Worm (Caenorhabditis elegans) whole organism, L1 larva: ENCODE measurements around the gene col-152.

ENCODE experiments used
- alr-1 ChIP-seq: fragments of 200-800 bp; sonication (Bioruptor generic); optimal IDR thresholded peaks from 2 replicates; lab custom pipeline; 2018; ENCODE audit warnings: borderline replicate concordance, mild to moderate bottlenecking, missing genetic modification characterization, missing compliant biosample characterization
- aly-2 ChIP-seq: fragments of 150-350 bp; optimal IDR thresholded peaks from 2 replicates; lab custom pipeline; 2014; ENCODE audit warnings: missing biosample characterization, missing genetic modification characterization
- ama-1 ChIP-seq: fragments of 150-350 bp; optimal IDR thresholded peaks from 2 replicates; lab custom pipeline; 2014
- ceh-63 ChIP-seq: fragments of 200-800 bp; sonication (Bioruptor generic); optimal IDR thresholded peaks from 2 replicates; lab custom pipeline; 2018; ENCODE audit warnings: mild to moderate bottlenecking, missing genetic modification characterization, missing compliant biosample characterization
- lin-35 ChIP-seq, 2 experiments: fragments of 150-350 bp; optimal IDR thresholded peaks; 2 replicates each; lab custom pipeline; 2014; ENCODE audit warnings: missing biosample characterization in 2 of 2, missing genetic modification characterization in 2 of 2, missing genetic modification reagents in 2 of 2
- lin-39 ChIP-seq: fragments of 150-350 bp; optimal IDR thresholded peaks from 2 replicates; lab custom pipeline; 2014; ENCODE audit warnings: missing biosample characterization, missing genetic modification reagents, missing genetic modification characterization
- nhr-71 ChIP-seq: sonication (generic microtip); optimal IDR thresholded peaks from 2 replicates; lab custom pipeline; 2016; ENCODE audit warnings: mild to moderate bottlenecking, missing genetic modification characterization, moderate library complexity, missing compliant biosample characterization
- nhr-85 ChIP-seq: sonication (generic microtip); peaks from one replicate; lab custom pipeline; 2016; ENCODE audit warnings: missing genetic modification characterization, inconsistent platforms, missing compliant biosample characterization
- rnt-1 ChIP-seq: sonication (generic microtip); optimal IDR thresholded peaks from 2 replicates; lab custom pipeline; 2016; ENCODE audit warnings: mild to moderate bottlenecking, missing genetic modification characterization, moderate library complexity, missing compliant biosample characterization
- tlp-1 ChIP-seq: fragments of 150-350 bp; optimal IDR thresholded peaks from 2 replicates; lab custom pipeline; 2014; ENCODE audit warnings: missing biosample characterization, missing genetic modification characterization

DNA sequence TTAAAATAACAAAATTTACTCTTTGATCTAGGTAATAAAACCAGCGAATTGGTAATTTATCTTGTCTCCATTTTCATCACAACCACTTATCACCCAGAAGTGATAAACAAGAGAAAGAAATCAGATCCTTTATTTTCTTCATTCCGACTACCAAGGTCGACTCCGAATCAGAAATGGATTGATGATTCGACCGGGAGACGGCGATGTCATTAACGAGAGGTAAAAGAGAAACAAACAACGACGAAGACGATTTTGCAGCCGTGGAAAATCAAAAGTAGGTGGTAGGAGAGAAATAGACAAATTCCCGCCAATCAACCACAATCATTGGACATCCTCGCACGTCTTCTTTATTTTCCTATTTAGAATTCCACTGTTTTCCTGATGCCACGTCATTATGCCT is 3.6 kb upstream of the col-152 start:
- peak; percentile 87 for TF ChIP-seq nhr-85
- no peak for TF ChIP-seq rnt-1 (tag; lab: Kevin White, UChicago)
- no peak for TF ChIP-seq tlp-1
- no peak for TF ChIP-seq ceh-63 (GFP tag; lab: Kevin White, UChicago)
- TF ChIP-seq alr-1 = no peak
- no peak for TF ChIP-seq ama-1
- no peak for TF ChIP-seq aly-2
- TF ChIP-seq nhr-71 (tag; lab: Kevin White, UChicago) = peak; percentile 41
- no peak for TF ChIP-seq lin-35 (GFP tag; optimal IDR thresholded peaks at IDR 0.05; lab: Kevin White, UChicago)
- TF ChIP-seq lin-39 (tag; lab: Kevin White, UChicago) = no peak
